Fruit fly (Drosophila melanogaster): ENCODE measurements around the gene Cdk8.

Cdk8 gene

DNA sequence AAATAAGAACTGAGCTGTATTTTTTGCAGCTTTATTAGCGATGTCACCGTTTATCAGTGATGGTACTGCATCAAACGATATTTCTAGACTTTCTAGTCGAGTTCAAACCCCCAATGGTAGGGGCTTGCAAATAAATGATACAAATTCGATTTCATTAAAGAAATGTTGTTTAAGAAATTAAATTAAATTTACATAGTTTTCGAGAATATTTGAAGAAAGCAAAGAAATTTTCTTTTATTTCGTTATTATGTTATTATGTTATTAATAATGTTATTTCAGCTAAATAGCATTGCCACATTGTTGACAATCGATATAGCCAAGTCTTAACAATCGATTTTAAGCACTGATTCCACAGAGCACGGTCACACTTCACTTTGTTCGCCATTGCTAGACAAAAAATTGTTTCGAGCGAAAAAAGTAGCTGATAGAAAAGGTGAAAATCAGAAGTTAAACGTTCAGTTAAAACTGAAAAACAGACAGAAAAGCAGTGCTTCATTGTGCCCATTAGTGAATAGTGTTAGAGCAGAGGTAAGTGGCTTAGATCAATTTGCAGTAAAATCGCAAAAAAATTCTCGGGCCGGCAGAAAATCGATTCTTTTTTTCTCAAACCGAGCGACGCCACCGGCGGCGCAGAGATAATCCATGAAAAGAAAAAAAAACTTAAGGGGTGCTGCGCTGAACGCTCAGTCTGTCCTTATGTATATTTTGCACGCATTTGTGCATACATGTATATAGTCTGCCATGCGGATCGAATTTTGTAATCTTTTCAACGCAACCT lies 26.0 kb upstream of the Cdk8 start, which contains the start of the genes iPLA2-VIA and Ciz1 (continued):
- TF ChIP-seq pum (GFP tag; optimal IDR thresholded peaks at IDR 0.05) (peak; percentile 45), CG12659 (GFP tag; optimal IDR thresholded peaks at IDR 0.05) (peak; percentile 84), Hr3 (GFP tag; optimal IDR thresholded peaks at IDR 0.05) (peak; percentile 14), CG1233 (GFP tag; optimal IDR thresholded peaks at IDR 0.05) (no peak), fd3F (GFP tag; optimal IDR thresholded peaks at IDR 0.05) (no peak), stc (GFP tag; IDR thresholded peaks at IDR 0.05) (no peak), CG9727 (GFP tag; optimal IDR thresholded peaks at IDR 0.05) (peak; percentile 23), CG5953 (GFP tag; IDR thresholded peaks at IDR 0.05) (no peak), CG2199 (GFP tag; IDR thresholded peaks at IDR 0.05) (0 out of 3 replicates have a peak, but pooled peaks have one; percentile 73), CG18619 (GFP tag; optimal IDR thresholded peaks at IDR 0.05) (no peak), CG34422 (GFP tag; IDR thresholded peaks at IDR 0.05) (peak; percentile 55; the same call in 1 of the 3 replicates), disco-r (GFP tag; optimal IDR thresholded peaks at IDR 0.05) (no peak), Antp (GFP tag; optimal IDR thresholded peaks at IDR 0.05) (peak; percentile 38), CG30431 (GFP tag; optimal IDR thresholded peaks at IDR 0.05) (no peak), kni (GFP tag; optimal IDR thresholded peaks at IDR 0.05) (no peak), Oli (tag; optimal IDR thresholded peaks at IDR 0.05) (no peak), chif (GFP tag; optimal IDR thresholded peaks at IDR 0.05) (no peak), Opbp (GFP tag; IDR thresholded peaks at IDR 0.05; ENCODE audit: partially characterized antibody) (peak; percentile 70; the same call in 2 of the 3 replicates), CG2129 (GFP tag; IDR thresholded peaks at IDR 0.05; ENCODE audit: partially characterized antibody) (peak; percentile 52; the same call in 1 of the 2 replicates), otp (GFP tag; IDR thresholded peaks at IDR 0.05) (no peak), Atf6 (GFP tag; IDR thresholded peaks at IDR 0.05) (no peak), CG14710 (tag; optimal IDR thresholded peaks at IDR 0.05) (peak; percentile 90), CG15696 (tag; optimal IDR thresholded peaks at IDR 0.05) (peak; percentile 25), dan (GFP tag; IDR thresholded peaks at IDR 0.05) (no peak), CG8290 (GFP tag; optimal IDR thresholded peaks at IDR 0.05) (peak; percentile 54), CG8290 (tag; optimal IDR thresholded peaks at IDR 0.05) (no peak), CG2120 (GFP tag; optimal IDR thresholded peaks at IDR 0.05) (peak; percentile 32), btn (GFP tag; optimal IDR thresholded peaks at IDR 0.05) (no peak), Dll (GFP tag; IDR thresholded peaks at IDR 0.05; ENCODE audit: partially characterized antibody) (peak; percentile 83), phol (tag; optimal IDR thresholded peaks at IDR 0.05) (peak; percentile 97), hb (GFP tag; IDR thresholded peaks at IDR 0.05; ENCODE audit: partially characterized antibody) (peak; percentile 71), CG4424 (GFP tag; optimal IDR thresholded peaks at IDR 0.05) (peak; percentile 32), nmo (GFP tag; optimal IDR thresholded peaks at IDR 0.05) (peak; percentile 82), nerfin-2 (GFP tag; IDR thresholded peaks at IDR 0.05; ENCODE audit: partially characterized antibody) (peak; percentile 65; the same call in 1 of the 2 replicates), row (GFP tag; IDR thresholded peaks at IDR 0.05) (peak; percentile 72), CG7839 (tag; optimal IDR thresholded peaks at IDR 0.05) (no peak), vnd (GFP tag; IDR thresholded peaks at IDR 0.05; ENCODE audit: partially characterized antibody) (peak; percentile 74), CG12071 (GFP tag; optimal IDR thresholded peaks at IDR 0.05) (no peak), HLH3B (GFP tag; IDR thresholded peaks at IDR 0.05) (no peak), zfh2 (GFP tag; optimal IDR thresholded peaks at IDR 0.05) (peak; percentile 15), Rx (GFP tag; IDR thresholded peaks at IDR 0.05) (no peak), Sry-δ (GFP tag; optimal IDR thresholded peaks at IDR 0.05) (peak; percentile 96), NFAT (GFP tag; IDR thresholded peaks at IDR 0.05) (no peak), ind (GFP tag; optimal IDR thresholded peaks at IDR 0.05) (peak; percentile 37), CG8924 (tag; optimal IDR thresholded peaks at IDR 0.05) (peak; percentile 50), CG6683 (GFP tag; optimal IDR thresholded peaks at IDR 0.05) (no peak), corto (GFP tag; optimal IDR thresholded peaks at IDR 0.05) (no peak), BEAF-32 (GFP tag; optimal IDR thresholded peaks at IDR 0.05) (peak; percentile 92), Lhr (GFP tag; optimal IDR thresholded peaks at IDR 0.05) (peak; percentile 71)

Measured in whole organism, embryonic.